Worm (Caenorhabditis elegans): Measurements from ENCODE around the gene F28C6.8.

F28C6.8 gene

ce11 chrII:8606549-8606948, at the start of gene F28C6.8:
Gene F28C6.8 (plus strand): TSS chrII:8606849.
- TF ChIP-seq fos-1 (tag; optimal IDR thresholded peaks at IDR 0.05) = no peak
- no peak for TF ChIP-seq ceh-82 (tag; optimal IDR thresholded peaks at IDR 0.05)
- TF ChIP-seq ama-1 (optimal IDR thresholded peaks at IDR 0.05) = no peak
- TF ChIP-seq nhr-10 (tag; optimal IDR thresholded peaks at IDR 0.05) = no peak

ce11 chrII:8559188-8559587, 47.5 kb upstream of the F28C6.8 start:
- no peak for TF ChIP-seq unc-62 (GFP tag; optimal IDR thresholded peaks at IDR 0.05)
- peak in 1 of 2 experiments; percentile 41 for TF ChIP-seq lsy-2 (tag; optimal IDR thresholded peaks at IDR 0.05)

- TF ChIP-seq lin-13 (GFP tag; optimal IDR thresholded peaks at IDR 0.05) (peak; percentile 99), ZK546.5 (tag; optimal IDR thresholded peaks at IDR 0.05) (peak; percentile 93), crh-2 (tag; optimal IDR thresholded peaks at IDR 0.05) (peak; percentile 100), skn-1 (tag; optimal IDR thresholded peaks at IDR 0.05) (peak; percentile 94), unc-39 (tag; optimal IDR thresholded peaks at IDR 0.05) (peak; percentile 88), unc-55 (GFP tag; optimal IDR thresholded peaks at IDR 0.05) (peak; percentile 100), ceh-16 (tag; optimal IDR thresholded peaks at IDR 0.05) (peak; percentile 99), C34F6.9 (tag; optimal IDR thresholded peaks at IDR 0.05) (peak; percentile 100), lin-11 (tag; optimal IDR thresholded peaks at IDR 0.05) (peak; percentile 100), aly-2 (tag; optimal IDR thresholded peaks at IDR 0.05) (no peak), zag-1 (tag; optimal IDR thresholded peaks at IDR 0.05) (peak; percentile 99), nhr-237 (tag; optimal IDR thresholded peaks at IDR 0.05) (peak; percentile 77), nhr-11 (tag; optimal IDR thresholded peaks at IDR 0.05) (peak; percentile 22), elt-3 (tag; optimal IDR thresholded peaks at IDR 0.05) (no peak), unc-62 (GFP tag; optimal IDR thresholded peaks at IDR 0.05) (peak; percentile 92), ztf-11 (tag; optimal IDR thresholded peaks at IDR 0.05) (peak; percentile 37), nhr-6 (tag; optimal IDR thresholded peaks at IDR 0.05) (peak; percentile 99), dmd-4 (tag; optimal IDR thresholded peaks at IDR 0.05) (no peak), nhr-10 (tag; optimal IDR thresholded peaks at IDR 0.05) (peak; percentile 92), R02D3.7 (tag; optimal IDR thresholded peaks at IDR 0.05) (peak; percentile 68), nhr-12 (tag; optimal IDR thresholded peaks at IDR 0.05) (peak; percentile 65), nhr-23 (tag; optimal IDR thresholded peaks at IDR 0.05) (no peak), sma-9 (GFP tag; optimal IDR thresholded peaks at IDR 0.05) (peak; percentile 99), sma-9 (tag; optimal IDR thresholded peaks at IDR 0.05) (no peak), mdl-1 (tag; optimal IDR thresholded peaks at IDR 0.05) (peak; percentile 93 to 99), lsy-2 (tag; optimal IDR thresholded peaks at IDR 0.05) (peak; percentile 94 to 98), gmeb-1 (tag; optimal IDR thresholded peaks at IDR 0.05) (peak; percentile 98), alr-1 (tag; optimal IDR thresholded peaks at IDR 0.05) (no peak), ztf-4 (tag; optimal IDR thresholded peaks at IDR 0.05) (peak; percentile 99), ama-1 (optimal IDR thresholded peaks at IDR 0.05) (peak; percentile 89), fos-1 (tag; optimal IDR thresholded peaks at IDR 0.05) (peak; percentile 99), nhr-21 (tag; optimal IDR thresholded peaks at IDR 0.05) (peak; percentile 99), Y55F3AM.14 (GFP tag; optimal IDR thresholded peaks at IDR 0.05) (peak; percentile 96), sma-3 (GFP tag; optimal IDR thresholded peaks at IDR 0.05) (peak; percentile 100), elt-1 (tag; optimal IDR thresholded peaks at IDR 0.05) (no peak), blmp-1 (tag; optimal IDR thresholded peaks at IDR 0.05; ENCODE audit: insufficient read depth) (peak; percentile 97), sem-4 (tag; optimal IDR thresholded peaks at IDR 0.05) (peak; percentile 99), mab-5 (tag; optimal IDR thresholded peaks at IDR 0.05) (peak; percentile 97), snpc-4 (tag; optimal IDR thresholded peaks at IDR 0.05) (peak; percentile 93), nhr-25 (tag; optimal IDR thresholded peaks at IDR 0.05) (peak; percentile 99), nhr-129 (tag; optimal IDR thresholded peaks at IDR 0.05) (peak; percentile 99), ztf-1 (GFP tag; conservative IDR thresholded peaks at IDR 0.05) (no peak), F13H6.1 (tag; optimal IDR thresholded peaks at IDR 0.05) (peak; percentile 99), egl-27 (tag; optimal IDR thresholded peaks at IDR 0.05) (peak; percentile 98), peb-1 (tag; optimal IDR thresholded peaks at IDR 0.05) (peak; percentile 61), mbf-1 (tag; optimal IDR thresholded peaks at IDR 0.05) (no peak), nhr-77 (tag; optimal IDR thresholded peaks at IDR 0.05) (peak; percentile 89), ceh-82 (tag; optimal IDR thresholded peaks at IDR 0.05) (peak; percentile 92), lin-39 (tag; optimal IDR thresholded peaks at IDR 0.05) (no peak)
Observed at ce11 chrII:8561227-8561626, 45.4 kb upstream of the F28C6.8 start, which contains the start of gene iff-2. Gene iff-2 (minus strand): TSS chrII:8561367.
